Worm (Caenorhabditis elegans) whole organism, midembryonic: ENCODE data around the gene ncr-2.

ENCODE experiments used
- cog-1 ChIP-seq: sonication (generic microtip); optimal IDR thresholded peaks from 2 replicates; lab custom pipeline; 2016; ENCODE audit warnings: missing genetic modification characterization, missing compliant biosample characterization
- flt-1 ChIP-seq: fragments of 200-800 bp; sonication (Bioruptor generic); IDR thresholded peaks from 2 replicates; pipeline ENCODE4 v1.3.6; 2022; ENCODE audit warnings: missing genetic modification characterization, missing compliant biosample characterization
- klf-2 ChIP-seq: fragments of 200-800 bp; sonication (Bioruptor generic); conservative IDR thresholded peaks from 2 replicates; pipeline ENCODE4 v1.3.6; 2022; ENCODE audit warnings: missing genetic modification reagents, missing genetic modification characterization, missing compliant biosample characterization
- med-1 ChIP-seq: sonication (generic microtip); optimal IDR thresholded peaks from 2 replicates; lab custom pipeline; 2017; ENCODE audit warnings: missing genetic modification characterization, mild to moderate bottlenecking, missing compliant biosample characterization, antibody characterized with exemption, missing genetic modification reagents; ENCODE audit not compliant: insufficient read depth
- tab-1 ChIP-seq: fragments of 200-800 bp; sonication (Bioruptor generic); IDR thresholded peaks from 2 replicates; pipeline ENCODE4 v1.3.6; 2022; ENCODE audit warnings: missing genetic modification characterization, missing compliant biosample characterization
- ztf-29 ChIP-seq: fragments of 200-800 bp; sonication (Bioruptor generic); IDR thresholded peaks from 2 replicates; pipeline ENCODE4 v1.3.6; 2022; ENCODE audit warnings: missing genetic modification reagents, missing genetic modification characterization, missing compliant biosample characterization

ce11 chrIII:8244052-8244451, 14.1 kb upstream of the ncr-2 start, which contains the start of the genes pbs-6 and cids-1:
- TF ChIP-seq klf-2 (GFP tag; lab: Robert Waterston, UW) (no peak), flt-1 (no peak), cog-1 (tag; lab: Kevin White, UChicago) (no peak), tab-1 (GFP tag; lab: Robert Waterston, UW) (no peak), ztf-29 (GFP tag; lab: Robert Waterston, UW) (no peak), med-1 (GFP tag; lab: Kevin White, UChicago) (no peak)
